2 worm cellular contexts compared by ENCODE assay signal in genomic region chrIV:11310624-11311023, ce11.
TF ChIP-seq lines count a peak whose summit lies in the region.

TSS of gene znf-207 (plus strand) at chrIV:11310972.

TF ChIP-seq in whole organism, L4 larva, 104 proteins besides CTCF, POLR2A, EP300 and RAD21 (continued from another document):
- TF ChIP-seq hlh-30 (tag; optimal IDR thresholded peaks at IDR 0.05; lab: Kevin White, UChicago; ENCODE audit: insufficient read depth), result peak; percentile 23

TF ChIP-seq in whole organism, late embryonic, 69 proteins besides CTCF, POLR2A, EP300 and RAD21 (continued from another document):
- TF ChIP-seq unc-3 (GFP tag; conservative IDR thresholded peaks at IDR 0.05; lab: Robert Waterston, UW) (no peak), unc-3 (tag; optimal IDR thresholded peaks at IDR 0.05; lab: Kevin White, UChicago) (peak; percentile 65), ttx-3 (tag; optimal IDR thresholded peaks at IDR 0.05; lab: Kevin White, UChicago) (peak; percentile 23), ceh-31 (tag; optimal IDR thresholded peaks at IDR 0.05; lab: Kevin White, UChicago) (peak; percentile 82), hlh-13 (GFP tag; optimal IDR thresholded peaks at IDR 0.05; lab: Kevin White, UChicago) (no peak), ceh-34 (tag; optimal IDR thresholded peaks at IDR 0.05; lab: Kevin White, UChicago) (peak; percentile 59), hlh-15 (tag; optimal IDR thresholded peaks at IDR 0.05; lab: Kevin White, UChicago) (peak; percentile 12), K09A11.1 (tag; optimal IDR thresholded peaks at IDR 0.05; lab: Kevin White, UChicago; ENCODE audit: insufficient read depth) (peak; percentile 54), ets-4 (tag; optimal IDR thresholded peaks at IDR 0.05; lab: Kevin White, UChicago) (peak; percentile 16), syd-9 (tag; optimal IDR thresholded peaks at IDR 0.05; lab: Kevin White, UChicago) (peak; percentile 31), elt-2 (tag; optimal IDR thresholded peaks at IDR 0.05; lab: Kevin White, UChicago) (peak; percentile 78), ztf-16 (tag; optimal IDR thresholded peaks at IDR 0.05; lab: Kevin White, UChicago) (no peak), fkh-10 (GFP tag; optimal IDR thresholded peaks at IDR 0.05; lab: Kevin White, UChicago) (no peak), F13H6.1 (tag; optimal IDR thresholded peaks at IDR 0.05; lab: Kevin White, UChicago) (peak; percentile 45), fkh-6 (tag; optimal IDR thresholded peaks at IDR 0.05; lab: Kevin White, UChicago) (peak; percentile 63), ceh-6 (GFP tag; optimal IDR thresholded peaks at IDR 0.05; lab: Kevin White, UChicago) (peak; percentile 31), ahr-1 (tag; optimal IDR thresholded peaks at IDR 0.05; lab: Kevin White, UChicago) (peak; percentile 8), pha-4 (tag; optimal IDR thresholded peaks at IDR 0.05; lab: Kevin White, UChicago) (no peak), dve-1 (tag; optimal IDR thresholded peaks at IDR 0.05; lab: Kevin White, UChicago) (no peak), ceh-14 (tag; optimal IDR thresholded peaks at IDR 0.05; lab: Kevin White, UChicago) (peak; percentile 90), nfya-1 (tag; optimal IDR thresholded peaks at IDR 0.05; lab: Kevin White, UChicago) (peak; percentile 67), tbx-2 (tag; optimal IDR thresholded peaks at IDR 0.05; lab: Kevin White, UChicago) (peak; percentile 78)
